Worm (Caenorhabditis elegans) whole organism, L4 larva: ENCODE data around the gene srh-46.

Source experiments
- D1046.2 ChIP-seq: fragments of 200-800 bp; sonication (Bioruptor generic); IDR thresholded peaks from 2 replicates; pipeline ENCODE4 v1.3.6; 2022; ENCODE audit warnings: missing genetic modification characterization, missing compliant biosample characterization
- F10B5.3 ChIP-seq: sonication (generic microtip); optimal IDR thresholded peaks from 2 replicates; lab custom pipeline; 2016; ENCODE audit warnings: mild to moderate bottlenecking, missing genetic modification characterization, missing compliant biosample characterization
- F26F4.8 ChIP-seq: fragments of 200-800 bp; sonication (Bioruptor generic); conservative IDR thresholded peaks from 2 replicates; pipeline ENCODE4 v1.3.6; 2022; ENCODE audit warnings: missing genetic modification characterization, missing compliant biosample characterization
- F37D6.2 ChIP-seq: sonication (generic microtip); optimal IDR thresholded peaks from 2 replicates; lab custom pipeline; 2016; ENCODE audit warnings: mild to moderate bottlenecking, missing genetic modification characterization, missing compliant biosample characterization
- F44E2.7 ChIP-seq: fragments of 200-800 bp; sonication (Bioruptor generic); IDR thresholded peaks from 2 replicates; pipeline ENCODE4 v2.1.2; 2022; ENCODE audit warnings: missing genetic modification characterization, missing compliant biosample characterization
- F49E8.2 ChIP-seq: sonication (generic microtip); optimal IDR thresholded peaks from 2 replicates; lab custom pipeline; 2016; ENCODE audit warnings: missing compliant biosample characterization, mild to moderate bottlenecking, missing genetic modification characterization, borderline replicate concordance
- R02D3.7 ChIP-seq: fragments of 150-350 bp; sonication (generic microtip); optimal IDR thresholded peaks from 3 replicates; lab custom pipeline; 2014; ENCODE audit warnings: missing biosample characterization, missing genetic modification characterization
- ZK337.2 ChIP-seq: fragments of 200-800 bp; sonication (Bioruptor generic); IDR thresholded peaks from 2 replicates; pipeline ENCODE4 v1.3.6; 2022; ENCODE audit warnings: missing genetic modification reagents, missing genetic modification characterization, missing compliant biosample characterization
- aha-1 ChIP-seq: fragments of 150-350 bp; peaks from one replicate; lab custom pipeline; 2014; ENCODE audit warnings: missing biosample characterization, missing genetic modification characterization
- arid-1 ChIP-seq: fragments of 200-800 bp; sonication (Bioruptor generic); conservative IDR thresholded peaks from 2 replicates; pipeline ENCODE4 v1.3.6; 2022; ENCODE audit warnings: missing genetic modification reagents, missing genetic modification characterization, missing compliant biosample characterization
- attf-4 ChIP-seq: sonication (generic microtip); optimal IDR thresholded peaks from 3 replicates; lab custom pipeline; 2017; ENCODE audit warnings: missing biosample characterization, missing genetic modification characterization
- ceh-20 ChIP-seq: fragments of 200-800 bp; sonication (Bioruptor generic); IDR thresholded peaks from 2 replicates; pipeline ENCODE4 v1.3.6; 2022; ENCODE audit warnings: missing genetic modification reagents, missing genetic modification characterization, missing compliant biosample characterization
- ceh-62 ChIP-seq: sonication (generic microtip); optimal IDR thresholded peaks from 2 replicates; lab custom pipeline; 2017; ENCODE audit warnings: missing biosample characterization, missing genetic modification characterization
- ceh-82 ChIP-seq: sonication (generic microtip); optimal IDR thresholded peaks from 2 replicates; lab custom pipeline; 2017; ENCODE audit warnings: missing biosample characterization, missing genetic modification characterization
- cey-2 ChIP-seq: sonication (generic microtip); optimal IDR thresholded peaks from 3 replicates; lab custom pipeline; 2017; ENCODE audit warnings: missing genetic modification characterization, mild to moderate bottlenecking, missing compliant biosample characterization, antibody characterized with exemption, borderline replicate concordance; ENCODE audit not compliant: insufficient read depth
- daf-12 ChIP-seq: fragments of 150-350 bp; optimal IDR thresholded peaks from 2 replicates; lab custom pipeline; 2014; ENCODE audit warnings: missing biosample characterization, missing genetic modification reagents, missing genetic modification characterization
- daf-16 ChIP-seq, 3 experiments: sonication (generic microtip); optimal IDR thresholded peaks; 2 replicates each; lab custom pipeline; 2016 to 2017; ENCODE audit warnings: missing genetic modification characterization in 3 of 3, missing genetic modification reagents in 3 of 3, mild to moderate bottlenecking in 2 of 3, missing compliant biosample characterization in 2 of 3, missing biosample characterization in 1 of 3, moderate library complexity in 1 of 3
- dmd-9 ChIP-seq: fragments of 200-800 bp; sonication (Bioruptor generic); IDR thresholded peaks from 2 replicates; pipeline ENCODE4 v1.3.6; 2022; ENCODE audit warnings: missing genetic modification reagents, missing genetic modification characterization, missing compliant biosample characterization
- dpl-1 ChIP-seq: fragments of 150-350 bp; optimal IDR thresholded peaks from 2 replicates; lab custom pipeline; 2014; ENCODE audit warnings: missing biosample characterization, missing genetic modification reagents, missing genetic modification characterization
- dve-1 ChIP-seq: sonication (generic microtip); optimal IDR thresholded peaks from 2 replicates; lab custom pipeline; 2017; ENCODE audit warnings: antibody characterized with exemption, mild to moderate bottlenecking, missing genetic modification characterization, missing compliant biosample characterization; ENCODE audit not compliant: insufficient read depth
- egl-27 ChIP-seq: sonication (generic microtip); optimal IDR thresholded peaks from 3 replicates; lab custom pipeline; 2017; ENCODE audit warnings: missing biosample characterization, missing genetic modification reagents, missing genetic modification characterization
- egl-43 ChIP-seq: fragments of 200-800 bp; sonication (Bioruptor generic); IDR thresholded peaks from 2 replicates; pipeline ENCODE4 v1.3.6; 2022; ENCODE audit warnings: missing genetic modification reagents, missing genetic modification characterization, missing compliant biosample characterization
- fkh-10 ChIP-seq: fragments of 150-350 bp; optimal IDR thresholded peaks from 2 replicates; lab custom pipeline; 2014; ENCODE audit warnings: missing biosample characterization, missing genetic modification reagents, missing genetic modification characterization
- gei-8 ChIP-seq: fragments of 200-800 bp; sonication (Bioruptor generic); optimal IDR thresholded peaks from 2 replicates; lab custom pipeline; 2018; ENCODE audit warnings: mild to moderate bottlenecking, missing genetic modification characterization, missing compliant biosample characterization
- lin-15B ChIP-seq: fragments of 150-350 bp; sonication (generic microtip); optimal IDR thresholded peaks from 3 replicates; lab custom pipeline; 2014; ENCODE audit warnings: missing biosample characterization, missing genetic modification characterization
- lin-29 ChIP-seq: fragments of 200-800 bp; sonication (Bioruptor generic); IDR thresholded peaks from 2 replicates; pipeline ENCODE4 v1.3.6; 2022; ENCODE audit warnings: missing genetic modification reagents, missing genetic modification characterization, missing compliant biosample characterization
- lin-39 ChIP-seq: fragments of 150-350 bp; optimal IDR thresholded peaks from 2 replicates; lab custom pipeline; 2014; ENCODE audit warnings: missing biosample characterization, missing genetic modification reagents, missing genetic modification characterization
- lir-3 ChIP-seq: sonication (generic microtip); optimal IDR thresholded peaks from 2 replicates; lab custom pipeline; 2016; ENCODE audit warnings: mild to moderate bottlenecking, missing genetic modification characterization, missing compliant biosample characterization
- madf-5 ChIP-seq, 2 experiments: fragments of 200-800 bp; sonication (Bioruptor generic); IDR thresholded peaks; 2 replicates each; pipeline ENCODE4 v1.3.6; 2022; ENCODE audit warnings: missing compliant biosample characterization in 2 of 2, missing genetic modification characterization in 2 of 2
- madf-9 ChIP-seq: fragments of 200-800 bp; sonication (Bioruptor generic); conservative IDR thresholded peaks from 2 replicates; pipeline ENCODE4 v1.3.6; 2022; ENCODE audit warnings: missing genetic modification reagents, missing genetic modification characterization, missing compliant biosample characterization
- mes-2 ChIP-seq: sonication (generic microtip); optimal IDR thresholded peaks from 2 replicates; lab custom pipeline; 2016; ENCODE audit warnings: missing genotype, mild to moderate bottlenecking, missing genetic modification characterization, missing compliant biosample characterization; ENCODE audit not compliant: poor library complexity, severe bottlenecking
- nhr-10 ChIP-seq: fragments of 150-350 bp; optimal IDR thresholded peaks from 2 replicates; lab custom pipeline; 2014; ENCODE audit warnings: missing biosample characterization, missing genetic modification characterization
- nhr-28 ChIP-seq: fragments of 150-350 bp; optimal IDR thresholded peaks from 2 replicates; lab custom pipeline; 2014; ENCODE audit warnings: missing biosample characterization, missing genetic modification characterization
- nhr-48 ChIP-seq: sonication (generic microtip); optimal IDR thresholded peaks from 2 replicates; lab custom pipeline; 2016; ENCODE audit warnings: mild to moderate bottlenecking, missing genetic modification characterization, missing compliant biosample characterization
- nhr-77 ChIP-seq: fragments of 150-350 bp; optimal IDR thresholded peaks from 2 replicates; lab custom pipeline; 2014; ENCODE audit warnings: missing biosample characterization, missing genetic modification characterization
- tag-97 ChIP-seq: fragments of 200-800 bp; sonication (Bioruptor generic); IDR thresholded peaks from 2 replicates; pipeline ENCODE4 v1.3.6; 2022; ENCODE audit warnings: missing genetic modification characterization, missing compliant biosample characterization
- unc-130 ChIP-seq: sonication (generic microtip); optimal IDR thresholded peaks from 2 replicates; lab custom pipeline; 2016; ENCODE audit warnings: missing genetic modification reagents, missing genetic modification characterization, missing compliant biosample characterization
- unc-62 ChIP-seq, 3 experiments: fragments of 150-350 bp in 1 of 3; sonication (generic microtip); optimal IDR thresholded peaks in 2 of 3; peaks in 1 of 3; 1 replicate in 1 of 3; 2 replicates in 2 of 3; lab custom pipeline; 2014 to 2017; ENCODE audit warnings: missing biosample characterization in 3 of 3, missing genetic modification characterization in 3 of 3, missing genetic modification reagents in 3 of 3, missing genotype in 1 of 3
- vab-7 ChIP-seq: fragments of 200-800 bp; sonication (Bioruptor generic); IDR thresholded peaks from 2 replicates; pipeline ENCODE4 v1.3.6; 2022; ENCODE audit warnings: missing genetic modification reagents, missing genetic modification characterization, missing compliant biosample characterization
- zfp-2 ChIP-seq: sonication (generic microtip); optimal IDR thresholded peaks from 2 replicates; lab custom pipeline; 2016; ENCODE audit warnings: mild to moderate bottlenecking, missing genetic modification characterization, missing compliant biosample characterization
- zip-2 ChIP-seq: fragments of 150-350 bp; optimal IDR thresholded peaks from 2 replicates; lab custom pipeline; 2014; ENCODE audit warnings: missing biosample characterization, missing genetic modification characterization
- ztf-11 ChIP-seq: fragments of 150-350 bp; optimal IDR thresholded peaks from 2 replicates; lab custom pipeline; 2014; ENCODE audit warnings: missing biosample characterization, missing genetic modification characterization

The srh-46 gene

DNA sequence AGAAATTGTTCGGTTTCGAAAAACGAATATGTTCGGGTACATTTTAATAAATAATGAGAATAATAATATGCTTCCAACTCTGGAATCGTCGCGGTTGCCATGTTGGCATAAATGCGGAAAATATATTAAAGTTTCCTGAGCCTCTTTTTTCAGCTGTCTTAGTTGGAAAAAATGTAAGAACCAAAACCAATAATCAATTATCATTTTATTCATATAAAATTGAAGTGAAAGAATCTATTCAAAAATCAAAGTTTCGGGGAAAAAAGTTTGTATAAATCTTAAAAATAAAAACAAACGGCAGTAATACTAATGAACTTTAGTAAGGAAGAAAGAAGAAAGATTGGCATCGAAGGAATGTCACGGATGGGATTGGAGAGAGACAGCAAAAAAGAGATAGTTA is 2.2 kb upstream of the srh-46 start, which contains the start of gene srh-45:
srh-45 (minus strand) TSS at position 101 of the 400 bp plus-strand sequence.
- TF ChIP-seq F49E8.2 (no peak), zip-2 (tag; lab: Kevin White, UChicago) (no peak), egl-43 (GFP tag; lab: Robert Waterston, UW) (no peak), F37D6.2 (tag; lab: Kevin White, UChicago) (no peak), aha-1 (tag; lab: Kevin White, UChicago) (peak; percentile 52)

DNA sequence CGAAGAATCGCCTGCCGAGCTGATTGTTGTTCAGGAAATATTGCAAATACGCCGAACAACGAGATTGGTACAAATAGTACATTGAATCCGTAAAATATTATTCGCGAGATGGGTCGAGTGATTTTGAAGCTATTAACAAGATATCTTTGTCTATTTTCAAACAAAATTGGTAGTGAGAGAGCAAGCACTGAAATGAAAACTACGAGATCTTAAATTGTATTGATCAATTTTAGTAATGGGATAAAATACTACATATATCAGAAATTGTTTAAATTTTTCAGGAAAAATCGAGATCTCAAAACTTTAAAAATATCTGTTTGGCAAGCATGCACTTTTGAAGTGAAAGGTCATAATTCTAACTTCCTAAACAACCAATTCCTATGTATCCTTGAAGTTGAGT is 1.5 kb upstream of the srh-46 start:
- TF ChIP-seq dpl-1 (GFP tag; lab: Kevin White, UChicago) (no peak), aha-1 (tag; lab: Kevin White, UChicago) (peak; percentile 94), R02D3.7 (tag; lab: Kevin White, UChicago) (no peak), ceh-62 (tag; lab: Kevin White, UChicago) (no peak), egl-27 (tag; lab: Kevin White, UChicago) (no peak), dmd-9 (no peak), cey-2 (tag; lab: Kevin White, UChicago) (no peak), madf-5 (GFP tag; IDR thresholded peaks at IDR 0.05; lab: Robert Waterston, UW) (no peak)
- TF ChIP-seq, all 104 proteins: peak for 1

DNA sequence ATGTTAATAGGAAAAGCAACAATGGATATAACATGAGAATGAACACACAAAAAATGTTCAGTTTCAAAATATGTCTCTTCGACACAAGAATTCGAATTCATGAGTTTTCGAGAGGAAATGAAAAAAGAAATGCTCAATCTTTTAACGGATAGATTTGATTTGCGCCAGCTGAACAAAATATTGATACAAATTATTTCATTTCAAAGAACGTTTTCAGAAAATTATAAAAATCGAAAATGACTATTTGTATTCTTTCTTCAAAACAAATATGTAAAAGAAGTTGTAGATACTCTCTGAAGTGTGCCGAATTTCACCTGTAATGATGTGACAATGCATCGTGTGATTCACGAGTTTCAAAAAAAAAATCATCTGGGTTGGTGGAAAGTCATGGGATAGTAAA is 2.1 kb downstream of the srh-46 start, which contains the start of gene srh-47:
srh-47 (minus strand) TSS at position 101 of the 400 bp plus-strand sequence.
- TF ChIP-seq unc-130 (GFP tag; lab: Kevin White, UChicago) (no peak), lir-3 (tag; lab: Kevin White, UChicago) (no peak), ztf-11 (tag; lab: Kevin White, UChicago) (no peak), nhr-10 (tag; lab: Kevin White, UChicago) (no peak), arid-1 (no peak), nhr-48 (no peak), unc-62 (GFP tag; optimal IDR thresholded peaks at IDR 0.05 in 1 of 2; lab: Kevin White, UChicago) (peak in 1 of 2 experiments; percentile 42), unc-62 (tag; optimal IDR thresholded peaks at IDR 0.05; lab: Kevin White, UChicago) (no peak)

- TF ChIP-seq D1046.2 (GFP tag; lab: Robert Waterston, UW) = no peak
- TF ChIP-seq nhr-28 = peak; percentile 67
- no peak for TF ChIP-seq madf-9 (GFP tag; lab: Robert Waterston, UW)
- no peak for TF ChIP-seq nhr-10 (tag; lab: Kevin White, UChicago)
- no peak for TF ChIP-seq daf-12 (tag; lab: Kevin White, UChicago)
- peak; percentile 6 for TF ChIP-seq nhr-77
- TF ChIP-seq lin-29 = no peak
- no peak for TF ChIP-seq gei-8 (GFP tag; lab: Kevin White, UChicago)
These were observed 3.3 kb downstream of the srh-46 start for ce11 chrV:11299406-11299805.

ce11 chrV:11298632-11299031 is 4.1 kb downstream of the srh-46 start, which contains the start of gene T03F7.5:
T03F7.5 (minus strand) TSS chrV:11298732.
- TF ChIP-seq fkh-10 (GFP tag; lab: Kevin White, UChicago) (no peak), daf-16 (GFP tag; optimal IDR thresholded peaks at IDR 0.05; lab: Kevin White, UChicago) (no peak), daf-16 (tag; optimal IDR thresholded peaks at IDR 0.05; lab: Kevin White, UChicago) (no peak), F26F4.8 (GFP tag; lab: Robert Waterston, UW) (no peak), F10B5.3 (tag; lab: Kevin White, UChicago) (no peak), F44E2.7 (no peak), zfp-2 (no peak)

ce11 chrV:11294393-11294792 is 8.3 kb downstream of the srh-46 start, which contains the start of gene T03F7.6:
T03F7.6 (plus strand) TSS chrV:11294693.
- TF ChIP-seq D1046.2 (GFP tag; lab: Robert Waterston, UW) (no peak), egl-27 (tag; lab: Kevin White, UChicago) (no peak), lin-39 (tag; lab: Kevin White, UChicago) (no peak), dve-1 (tag; lab: Kevin White, UChicago) (no peak), madf-9 (GFP tag; lab: Robert Waterston, UW) (no peak), lin-15B (tag; lab: Kevin White, UChicago) (no peak), ceh-20 (GFP tag; lab: Robert Waterston, UW) (no peak), vab-7 (GFP tag; lab: Robert Waterston, UW) (no peak), daf-12 (tag; lab: Kevin White, UChicago) (no peak), ceh-82 (tag; lab: Kevin White, UChicago) (no peak), attf-4 (tag; lab: Kevin White, UChicago) (no peak), ceh-62 (tag; lab: Kevin White, UChicago) (no peak), ZK337.2 (GFP tag; lab: Robert Waterston, UW) (no peak), mes-2 (tag; lab: Kevin White, UChicago) (no peak), tag-97 (GFP tag; lab: Robert Waterston, UW) (no peak)
